Worm (Caenorhabditis elegans) whole organism, L2 larva: ENCODE measurements around the gene C29F7.3.

ENCODE experiments used
- F13H6.1 ChIP-seq: sonication (generic microtip); optimal IDR thresholded peaks from 2 replicates; lab custom pipeline; 2016; ENCODE audit warnings: missing genetic modification characterization, missing compliant biosample characterization
- R02D3.7 ChIP-seq: fragments of 150-350 bp; optimal IDR thresholded peaks from 2 replicates; lab custom pipeline; 2014; ENCODE audit warnings: missing biosample characterization, missing genetic modification characterization
- Y55F3AM.14 ChIP-seq: fragments of 200-800 bp; sonication (Bioruptor generic); optimal IDR thresholded peaks from 2 replicates; lab custom pipeline; 2018; ENCODE audit warnings: mild to moderate bottlenecking, missing genetic modification characterization, missing compliant biosample characterization
- ZK546.5 ChIP-seq: sonication (generic microtip); optimal IDR thresholded peaks from 2 replicates; lab custom pipeline; 2017; ENCODE audit warnings: missing biosample characterization, missing genetic modification characterization
- alr-1 ChIP-seq: fragments of 150-350 bp; optimal IDR thresholded peaks from 2 replicates; lab custom pipeline; 2014; ENCODE audit warnings: missing biosample characterization, missing genetic modification characterization
- aly-2 ChIP-seq: fragments of 150-350 bp; optimal IDR thresholded peaks from 2 replicates; lab custom pipeline; 2014; ENCODE audit warnings: missing biosample characterization, missing genetic modification characterization
- ama-1 ChIP-seq: fragments of 150-350 bp; optimal IDR thresholded peaks from 2 replicates; lab custom pipeline; 2018; ENCODE audit warnings: inconsistent platforms
- blmp-1 ChIP-seq: sonication (generic microtip); optimal IDR thresholded peaks from 2 replicates; lab custom pipeline; 2017; ENCODE audit warnings: missing genetic modification characterization, mild to moderate bottlenecking, missing compliant biosample characterization, antibody characterized with exemption, moderate library complexity; ENCODE audit not compliant: insufficient read depth
- ceh-16 ChIP-seq: fragments of 150-350 bp; optimal IDR thresholded peaks from 2 replicates; lab custom pipeline; 2014; ENCODE audit warnings: missing biosample characterization, missing genetic modification characterization
- ceh-82 ChIP-seq: fragments of 150-350 bp; optimal IDR thresholded peaks from 2 replicates; lab custom pipeline; 2014; ENCODE audit warnings: missing biosample characterization, missing genetic modification characterization
- crh-2 ChIP-seq: sonication (generic microtip); optimal IDR thresholded peaks from 2 replicates; lab custom pipeline; 2017; ENCODE audit warnings: missing biosample characterization, missing genetic modification characterization
- dmd-4 ChIP-seq: sonication (generic microtip); optimal IDR thresholded peaks from 2 replicates; lab custom pipeline; 2017; ENCODE audit warnings: missing biosample characterization, missing genetic modification characterization
- egl-27 ChIP-seq: sonication (generic microtip); optimal IDR thresholded peaks from 3 replicates; lab custom pipeline; 2017; ENCODE audit warnings: missing biosample characterization, missing genetic modification reagents, missing genetic modification characterization
- elt-1 ChIP-seq: fragments of 150-350 bp; optimal IDR thresholded peaks from 2 replicates; lab custom pipeline; 2014; ENCODE audit warnings: missing biosample characterization, missing genetic modification characterization
- elt-3 ChIP-seq: sonication (generic microtip); optimal IDR thresholded peaks from 2 replicates; lab custom pipeline; 2017; ENCODE audit warnings: missing biosample characterization, missing genetic modification characterization
- fos-1 ChIP-seq: fragments of 150-350 bp; optimal IDR thresholded peaks from 2 replicates; lab custom pipeline; 2014; ENCODE audit warnings: missing biosample characterization, missing genetic modification characterization
- gmeb-1 ChIP-seq: fragments of 150-350 bp; optimal IDR thresholded peaks from 2 replicates; lab custom pipeline; 2014; ENCODE audit warnings: missing biosample characterization, missing genetic modification characterization
- lin-13 ChIP-seq: fragments of 150-350 bp; optimal IDR thresholded peaks from 2 replicates; lab custom pipeline; 2014; ENCODE audit warnings: missing biosample characterization, missing genetic modification reagents, missing genetic modification characterization
- lin-39 ChIP-seq: fragments of 150-350 bp; optimal IDR thresholded peaks from 2 replicates; lab custom pipeline; 2014; ENCODE audit warnings: missing biosample characterization, missing genetic modification reagents, missing genetic modification characterization
- lsy-2 ChIP-seq, 2 experiments: fragments of 150-350 bp in 1 of 2; sonication (generic microtip) in 1 of 2; optimal IDR thresholded peaks; 2 replicates each; lab custom pipeline; 2014 to 2017; ENCODE audit warnings: missing biosample characterization in 2 of 2, missing genetic modification characterization in 2 of 2
- mab-5 ChIP-seq: fragments of 150-350 bp; optimal IDR thresholded peaks from 2 replicates; lab custom pipeline; 2014; ENCODE audit warnings: missing biosample characterization, missing genetic modification characterization
- mbf-1 ChIP-seq: sonication (generic microtip); optimal IDR thresholded peaks from 2 replicates; lab custom pipeline; 2017; ENCODE audit warnings: missing biosample characterization, missing genetic modification characterization
- mdl-1 ChIP-seq, 2 experiments: fragments of 150-350 bp in 1 of 2; sonication (generic microtip) in 1 of 2; optimal IDR thresholded peaks; 2 replicates each; lab custom pipeline; 2017; ENCODE audit warnings: missing biosample characterization in 2 of 2, missing genetic modification characterization in 2 of 2
- nhr-10 ChIP-seq: sonication (generic microtip); optimal IDR thresholded peaks from 2 replicates; lab custom pipeline; 2017; ENCODE audit warnings: missing biosample characterization, missing genetic modification characterization
- nhr-11 ChIP-seq: fragments of 150-350 bp; optimal IDR thresholded peaks from 2 replicates; lab custom pipeline; 2014; ENCODE audit warnings: missing biosample characterization, missing genetic modification characterization
- nhr-12 ChIP-seq: fragments of 150-350 bp; optimal IDR thresholded peaks from 2 replicates; lab custom pipeline; 2014; ENCODE audit warnings: missing biosample characterization, missing genetic modification characterization
- nhr-129 ChIP-seq: fragments of 150-350 bp; optimal IDR thresholded peaks from 2 replicates; lab custom pipeline; 2014; ENCODE audit warnings: missing biosample characterization, missing genetic modification characterization
- nhr-21 ChIP-seq: fragments of 150-350 bp; optimal IDR thresholded peaks from 2 replicates; lab custom pipeline; 2014; ENCODE audit warnings: missing biosample characterization, missing genetic modification characterization
- nhr-23 ChIP-seq: fragments of 150-350 bp; optimal IDR thresholded peaks from 2 replicates; lab custom pipeline; 2014; ENCODE audit warnings: missing biosample characterization, missing genetic modification reagents, missing genetic modification characterization
- nhr-237 ChIP-seq: fragments of 150-350 bp; optimal IDR thresholded peaks from 2 replicates; lab custom pipeline; 2014; ENCODE audit warnings: missing biosample characterization, missing genetic modification characterization
- nhr-25 ChIP-seq: fragments of 150-350 bp; sonication (generic microtip); optimal IDR thresholded peaks from 3 replicates; lab custom pipeline; 2014; ENCODE audit warnings: missing biosample characterization, missing genetic modification characterization
- nhr-6 ChIP-seq: fragments of 150-350 bp; optimal IDR thresholded peaks from 2 replicates; lab custom pipeline; 2014; ENCODE audit warnings: missing biosample characterization, missing genetic modification characterization
- nhr-77 ChIP-seq: fragments of 150-350 bp; optimal IDR thresholded peaks from 2 replicates; lab custom pipeline; 2014; ENCODE audit warnings: missing biosample characterization, missing genetic modification characterization
- peb-1 ChIP-seq: fragments of 150-350 bp; optimal IDR thresholded peaks from 2 replicates; lab custom pipeline; 2014; ENCODE audit warnings: missing biosample characterization, missing genetic modification characterization
- sem-4 ChIP-seq: fragments of 150-350 bp; optimal IDR thresholded peaks from 2 replicates; lab custom pipeline; 2014; ENCODE audit warnings: missing biosample characterization, missing genetic modification reagents, missing genetic modification characterization
- skn-1 ChIP-seq: sonication (generic microtip); optimal IDR thresholded peaks from 2 replicates; lab custom pipeline; 2017; ENCODE audit warnings: missing biosample characterization, missing genetic modification characterization
- sma-3 ChIP-seq: sonication (generic microtip); optimal IDR thresholded peaks from 2 replicates; lab custom pipeline; 2016; ENCODE audit warnings: missing genetic modification reagents, missing genetic modification characterization, missing compliant biosample characterization
- sma-9 ChIP-seq, 2 experiments: fragments of 150-350 bp in 1 of 2; sonication (generic microtip) in 1 of 2; optimal IDR thresholded peaks; 2 replicates each; lab custom pipeline; 2014 to 2016; ENCODE audit warnings: missing genetic modification characterization in 2 of 2, mild to moderate bottlenecking in 1 of 2, missing biosample characterization in 1 of 2, missing compliant biosample characterization in 1 of 2, missing genetic modification reagents in 1 of 2, moderate library complexity in 1 of 2
- snpc-4 ChIP-seq: fragments of 150-350 bp; optimal IDR thresholded peaks from 2 replicates; lab custom pipeline; 2014; ENCODE audit warnings: missing biosample characterization, missing genetic modification characterization
- unc-39 ChIP-seq: fragments of 150-350 bp; optimal IDR thresholded peaks from 2 replicates; lab custom pipeline; 2014; ENCODE audit warnings: missing biosample characterization, missing genetic modification characterization
- unc-55 ChIP-seq: fragments of 150-350 bp; sonication (generic microtip); optimal IDR thresholded peaks from 3 replicates; lab custom pipeline; 2014; ENCODE audit warnings: missing biosample characterization, missing genetic modification reagents, missing genetic modification characterization
- unc-62 ChIP-seq: fragments of 150-350 bp; optimal IDR thresholded peaks from 2 replicates; lab custom pipeline; 2014; ENCODE audit warnings: missing biosample characterization, missing genetic modification reagents, missing genetic modification characterization
- zag-1 ChIP-seq: fragments of 150-350 bp; optimal IDR thresholded peaks from 2 replicates; lab custom pipeline; 2014; ENCODE audit warnings: missing biosample characterization, missing genetic modification characterization
- ztf-1 ChIP-seq: fragments of 200-800 bp; sonication (Bioruptor generic); conservative IDR thresholded peaks from 2 replicates; pipeline ENCODE4 v1.3.6; 2022; ENCODE audit warnings: missing genetic modification characterization, missing compliant biosample characterization
- ztf-11 ChIP-seq: sonication (generic microtip); optimal IDR thresholded peaks from 2 replicates; lab custom pipeline; 2017; ENCODE audit warnings: missing biosample characterization, missing genetic modification characterization
- ztf-4 ChIP-seq: fragments of 150-350 bp; optimal IDR thresholded peaks from 2 replicates; lab custom pipeline; 2014; ENCODE audit warnings: missing biosample characterization, missing genetic modification characterization

The C29F7.3 gene

ce11 chrX:13409543-13409942, 10.2 kb downstream of the C29F7.3 start, which contains the start of the genes cyp-13B1 and C29F7.1:
TSS of gene cyp-13B1 (minus strand) at chrX:13409643.
TSS of gene C29F7.1 (plus strand) at chrX:13409936.
- TF ChIP-seq crh-2 (tag; lab: Kevin White, UChicago), result peak; percentile 5
- TF ChIP-seq nhr-6 (tag; lab: Kevin White, UChicago), result no peak
- TF ChIP-seq sma-9 (GFP tag; optimal IDR thresholded peaks at IDR 0.05; lab: Kevin White, UChicago), result peak; percentile 1
- no peak for TF ChIP-seq sma-9 (tag; optimal IDR thresholded peaks at IDR 0.05; lab: Kevin White, UChicago)

DNA sequence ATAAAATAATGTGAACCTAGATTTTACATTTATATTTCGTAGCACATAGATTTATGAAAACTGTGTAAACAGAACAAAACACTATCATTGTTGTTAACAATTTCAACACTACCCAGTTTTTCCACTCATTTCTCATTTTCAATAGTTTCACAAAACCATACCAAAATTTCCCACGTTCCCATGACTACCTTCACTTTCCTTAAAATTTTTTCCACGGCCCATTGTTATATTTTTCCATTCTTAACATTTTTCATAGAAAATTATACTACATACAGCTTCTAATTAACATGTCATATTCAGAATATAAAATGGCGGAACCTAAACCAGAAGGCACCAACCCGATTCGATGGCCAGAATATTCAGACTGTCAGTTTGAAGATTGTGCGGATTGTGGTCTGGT, 18.0 kb downstream of the C29F7.3 start, which contains the start of gene F02C12.1:
F02C12.1 (plus strand) TSS at position 301 of the 400 bp plus-strand sequence.
- no peak for TF ChIP-seq ama-1 (lab: Kevin White, UChicago)
- no peak for TF ChIP-seq lsy-2 (tag; optimal IDR thresholded peaks at IDR 0.05; lab: Kevin White, UChicago)
- TF ChIP-seq nhr-21, result no peak
- TF ChIP-seq nhr-12 (tag; lab: Kevin White, UChicago), result no peak
- no peak for TF ChIP-seq ceh-16 (tag; lab: Kevin White, UChicago)
- no peak for TF ChIP-seq nhr-6 (tag; lab: Kevin White, UChicago)
- no peak for TF ChIP-seq zag-1
- TF ChIP-seq mab-5 (tag; lab: Kevin White, UChicago), result no peak
- TF ChIP-seq sem-4 (tag; lab: Kevin White, UChicago), result no peak
- TF ChIP-seq unc-55 (GFP tag; lab: Kevin White, UChicago), result no peak
- no peak for TF ChIP-seq nhr-25 (tag; lab: Kevin White, UChicago)
- no peak for TF ChIP-seq lin-39
- TF ChIP-seq ztf-4 (tag; lab: Kevin White, UChicago), result no peak
- no peak for TF ChIP-seq lin-13 (GFP tag; lab: Kevin White, UChicago)
- no peak for TF ChIP-seq sma-9 (GFP tag; optimal IDR thresholded peaks at IDR 0.05; lab: Kevin White, UChicago)
- TF ChIP-seq sma-9 (tag; optimal IDR thresholded peaks at IDR 0.05; lab: Kevin White, UChicago), result no peak
- TF ChIP-seq elt-3 (tag; lab: Kevin White, UChicago), result no peak
- TF ChIP-seq nhr-10 (tag; lab: Kevin White, UChicago), result no peak
- no peak for TF ChIP-seq gmeb-1 (tag; lab: Kevin White, UChicago)
- no peak for TF ChIP-seq peb-1 (tag; lab: Kevin White, UChicago)

DNA sequence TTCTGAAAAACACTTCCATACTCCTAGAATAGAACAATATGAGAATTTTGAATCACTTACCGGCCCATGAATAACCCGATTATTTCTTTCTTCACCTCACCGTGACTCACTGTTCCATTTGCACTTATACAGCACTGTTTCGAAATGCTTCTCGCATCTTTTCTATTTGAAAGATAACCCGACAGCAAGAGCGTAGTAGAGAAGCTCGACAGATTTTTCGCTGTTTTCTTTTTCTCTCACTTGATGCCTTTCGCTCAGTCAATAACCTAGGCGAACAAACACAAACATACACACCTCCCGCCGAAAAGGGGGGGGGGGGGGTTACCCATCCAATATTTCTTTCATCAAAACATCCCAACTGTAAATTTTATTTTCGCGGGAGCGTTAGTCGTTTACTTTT, 18.4 kb downstream of the C29F7.3 start:
- TF ChIP-seq sem-4 (tag; lab: Kevin White, UChicago) (no peak), aly-2 (tag; lab: Kevin White, UChicago) (no peak), ztf-4 (tag; lab: Kevin White, UChicago) (no peak), unc-39 (tag; lab: Kevin White, UChicago) (no peak), alr-1 (tag; lab: Kevin White, UChicago) (no peak), Y55F3AM.14 (no peak), crh-2 (tag; lab: Kevin White, UChicago) (no peak), mdl-1 (tag; optimal IDR thresholded peaks at IDR 0.05; lab: Kevin White, UChicago) (no peak), nhr-25 (tag; lab: Kevin White, UChicago) (no peak), dmd-4 (tag; lab: Kevin White, UChicago) (no peak), nhr-10 (tag; lab: Kevin White, UChicago) (no peak), nhr-11 (tag; lab: Kevin White, UChicago) (no peak), peb-1 (tag; lab: Kevin White, UChicago) (no peak), nhr-129 (tag; lab: Kevin White, UChicago) (peak; percentile 45), ceh-16 (tag; lab: Kevin White, UChicago) (no peak), F13H6.1 (tag; lab: Kevin White, UChicago) (peak; percentile 55), mab-5 (tag; lab: Kevin White, UChicago) (no peak), nhr-77 (tag; lab: Kevin White, UChicago) (no peak), elt-3 (tag; lab: Kevin White, UChicago) (no peak), sma-9 (GFP tag; optimal IDR thresholded peaks at IDR 0.05; lab: Kevin White, UChicago) (peak; percentile 49), sma-9 (tag; optimal IDR thresholded peaks at IDR 0.05; lab: Kevin White, UChicago) (no peak), lin-13 (GFP tag; lab: Kevin White, UChicago) (no peak), unc-55 (GFP tag; lab: Kevin White, UChicago) (no peak), nhr-23 (tag; lab: Kevin White, UChicago) (no peak), snpc-4 (no peak), lin-39 (no peak), mbf-1 (no peak), nhr-21 (no peak), egl-27 (tag; lab: Kevin White, UChicago) (no peak), unc-62 (no peak), skn-1 (tag; lab: Kevin White, UChicago) (no peak), lsy-2 (tag; optimal IDR thresholded peaks at IDR 0.05; lab: Kevin White, UChicago) (no peak), ceh-82 (no peak), sma-3 (GFP tag; lab: Kevin White, UChicago) (peak; percentile 22), zag-1 (no peak), ztf-1 (no peak), R02D3.7 (no peak), fos-1 (tag; lab: Kevin White, UChicago) (peak; percentile 95), nhr-12 (tag; lab: Kevin White, UChicago) (no peak), elt-1 (tag; lab: Kevin White, UChicago) (no peak), gmeb-1 (tag; lab: Kevin White, UChicago) (peak; percentile 0), ama-1 (lab: Kevin White, UChicago) (no peak), nhr-237 (tag; lab: Kevin White, UChicago) (no peak), ZK546.5 (tag; lab: Kevin White, UChicago) (no peak), blmp-1 (peak; percentile 10), ztf-11 (no peak)
